Worm (Caenorhabditis elegans) whole organism, young adult: ENCODE data around the gene Y82E9BR.10.

Experiments
- B0035.1 ChIP-seq: sonication (generic microtip); optimal IDR thresholded peaks from 2 replicates; lab custom pipeline; 2016; ENCODE audit warnings: missing genetic modification characterization, mild to moderate bottlenecking, missing compliant biosample characterization, missing genotype, missing genetic modification reagents
- B0261.1 ChIP-seq: sonication (generic microtip); optimal IDR thresholded peaks from 2 replicates; lab custom pipeline; 2016; ENCODE audit warnings: mild to moderate bottlenecking, missing genetic modification characterization, moderate library complexity, missing compliant biosample characterization
- D2030.7 ChIP-seq: fragments of 200-800 bp; sonication (Bioruptor generic); IDR thresholded peaks from 2 replicates; pipeline ENCODE4 v1.3.6; 2022; ENCODE audit warnings: missing genetic modification reagents, missing genetic modification characterization, missing compliant biosample characterization
- F22D6.2 ChIP-seq: sonication (generic microtip); optimal IDR thresholded peaks from 2 replicates; lab custom pipeline; 2016; ENCODE audit warnings: mild to moderate bottlenecking, missing genetic modification characterization, missing compliant biosample characterization
- F33H1.4 ChIP-seq: fragments of 200-800 bp; sonication (Bioruptor generic); IDR thresholded peaks from 2 replicates; pipeline ENCODE4 v1.3.6; 2022; ENCODE audit warnings: missing genetic modification reagents, missing genetic modification characterization, missing compliant biosample characterization
- F37B4.10 ChIP-seq: fragments of 200-800 bp; sonication (Bioruptor generic); IDR thresholded peaks from 2 replicates; pipeline ENCODE4 v1.3.6; 2022; ENCODE audit warnings: missing genetic modification characterization, missing compliant biosample characterization
- F52B5.7 ChIP-seq: sonication (generic microtip); optimal IDR thresholded peaks from 2 replicates; lab custom pipeline; 2016; ENCODE audit warnings: mild to moderate bottlenecking, missing genetic modification characterization, missing compliant biosample characterization
- F55B11.4 ChIP-seq: sonication (generic microtip); optimal IDR thresholded peaks from 2 replicates; lab custom pipeline; 2016; ENCODE audit warnings: missing compliant biosample characterization, missing genetic modification characterization, borderline replicate concordance; ENCODE audit not compliant: insufficient read depth
- Y56A3A.18 ChIP-seq: fragments of 200-800 bp; sonication (Bioruptor generic); IDR thresholded peaks from 2 replicates; pipeline ENCODE4 v1.3.6; 2022; ENCODE audit warnings: missing genetic modification reagents, missing genetic modification characterization, missing compliant biosample characterization
- ama-1 ChIP-seq, 3 experiments: fragments of 150-350 bp in 1 of 3; sonication (generic microtip) in 2 of 3; optimal IDR thresholded peaks; 2 replicates each; lab custom pipeline; 2014 to 2018; ENCODE audit warnings: missing biosample characterization in 2 of 3, missing genetic modification characterization in 2 of 3, missing genetic modification reagents in 2 of 3
- ceh-27 ChIP-seq: fragments of 200-800 bp; sonication (Bioruptor generic); optimal IDR thresholded peaks from 2 replicates; lab custom pipeline; 2018; ENCODE audit warnings: mild to moderate bottlenecking, missing genetic modification characterization, moderate library complexity, missing compliant biosample characterization
- die-1 ChIP-seq: sonication (generic microtip); optimal IDR thresholded peaks from 2 replicates; lab custom pipeline; 2016; ENCODE audit warnings: missing genotype, mild to moderate bottlenecking, missing genetic modification characterization, missing compliant biosample characterization
- dpff-1 ChIP-seq: sonication (generic microtip); optimal IDR thresholded peaks from 2 replicates; lab custom pipeline; 2017; ENCODE audit warnings: mild to moderate bottlenecking, missing genetic modification characterization, missing compliant biosample characterization
- dpl-1 ChIP-seq: fragments of 150-350 bp; optimal IDR thresholded peaks from 2 replicates; lab custom pipeline; 2014; ENCODE audit warnings: missing biosample characterization, missing genetic modification reagents, missing genetic modification characterization
- efl-1 ChIP-seq: fragments of 150-350 bp; optimal IDR thresholded peaks from 2 replicates; lab custom pipeline; 2014; ENCODE audit warnings: missing biosample characterization, missing genetic modification reagents, missing genetic modification characterization
- him-1 ChIP-seq: sonication (generic microtip); optimal IDR thresholded peaks from 2 replicates; lab custom pipeline; 2016; ENCODE audit warnings: missing genotype, missing genetic modification reagents, missing genetic modification characterization, missing compliant biosample characterization
- hlh-12 ChIP-seq: sonication (generic microtip); optimal IDR thresholded peaks from 2 replicates; lab custom pipeline; 2016; ENCODE audit warnings: missing genetic modification characterization, missing compliant biosample characterization
- hlh-26 ChIP-seq: fragments of 200-800 bp; sonication (Bioruptor generic); conservative IDR thresholded peaks from 2 replicates; pipeline ENCODE4 v1.3.6; 2022; ENCODE audit warnings: missing genetic modification reagents, missing genetic modification characterization, missing compliant biosample characterization
- hmg-20 ChIP-seq: fragments of 200-800 bp; sonication (Bioruptor generic); IDR thresholded peaks from 2 replicates; pipeline ENCODE4 v1.3.6; 2022; ENCODE audit warnings: missing genetic modification reagents, missing genetic modification characterization, missing compliant biosample characterization
- hsf-1 ChIP-seq: fragments of 200-800 bp; sonication (Bioruptor generic); IDR thresholded peaks from 2 replicates; pipeline ENCODE4 v1.3.6; 2022; ENCODE audit warnings: missing genetic modification reagents, missing genetic modification characterization, missing compliant biosample characterization
- lin-40 ChIP-seq: sonication (generic microtip); optimal IDR thresholded peaks from 2 replicates; lab custom pipeline; 2016; ENCODE audit warnings: missing genetic modification characterization, mild to moderate bottlenecking, missing compliant biosample characterization, missing genotype, missing genetic modification reagents
- lin-54 ChIP-seq: fragments of 200-800 bp; sonication (Bioruptor generic); optimal IDR thresholded peaks from 2 replicates; lab custom pipeline; 2018; ENCODE audit warnings: mild to moderate bottlenecking, missing genetic modification characterization, missing compliant biosample characterization
- madf-10 ChIP-seq: sonication (generic microtip); optimal IDR thresholded peaks from 2 replicates; lab custom pipeline; 2016; ENCODE audit warnings: mild to moderate bottlenecking, missing genetic modification characterization, missing compliant biosample characterization
- madf-3 ChIP-seq: fragments of 200-800 bp; sonication (Bioruptor generic); IDR thresholded peaks from 2 replicates; pipeline ENCODE4 v1.3.6; 2022; ENCODE audit warnings: missing genetic modification reagents, missing genetic modification characterization, missing compliant biosample characterization
- madf-6 ChIP-seq: fragments of 200-800 bp; sonication (Bioruptor generic); IDR thresholded peaks from 2 replicates; pipeline ENCODE4 v1.3.6; 2022; ENCODE audit warnings: missing genetic modification reagents, missing genetic modification characterization, missing compliant biosample characterization
- madf-8 ChIP-seq: fragments of 200-800 bp; sonication (Bioruptor generic); conservative IDR thresholded peaks from 2 replicates; pipeline ENCODE4 v1.3.6; 2022; ENCODE audit warnings: missing genetic modification reagents, missing genetic modification characterization, missing compliant biosample characterization
- nfya-2 ChIP-seq: fragments of 200-800 bp; sonication (Bioruptor generic); IDR thresholded peaks from 2 replicates; pipeline ENCODE4 v1.3.6; 2022; ENCODE audit warnings: missing genetic modification reagents, missing genetic modification characterization, missing compliant biosample characterization
- nhr-120 ChIP-seq: fragments of 200-800 bp; sonication (Bioruptor generic); IDR thresholded peaks from 2 replicates; pipeline ENCODE4 v1.3.6; 2022; ENCODE audit warnings: missing genetic modification characterization, missing compliant biosample characterization
- nhr-90 ChIP-seq: sonication (generic microtip); optimal IDR thresholded peaks from 2 replicates; lab custom pipeline; 2016; ENCODE audit warnings: missing genotype, mild to moderate bottlenecking, missing genetic modification characterization, missing compliant biosample characterization
- rpc-1 ChIP-seq, 2 experiments: fragments of 150-350 bp in 1 of 2; sonication (generic microtip) in 1 of 2; optimal IDR thresholded peaks; 2 replicates each; lab custom pipeline; 2014 to 2018; ENCODE audit warnings: missing biosample characterization in 1 of 2, missing genetic modification characterization in 1 of 2, missing genetic modification reagents in 1 of 2, missing genotype in 1 of 2
- sea-2 ChIP-seq: fragments of 200-800 bp; sonication (Bioruptor generic); IDR thresholded peaks from 2 replicates; pipeline ENCODE4 v1.3.6; 2022; ENCODE audit warnings: missing genetic modification characterization, missing compliant biosample characterization
- snpc-3.4 ChIP-seq: sonication (generic microtip); optimal IDR thresholded peaks from 2 replicates; lab custom pipeline; 2017; ENCODE audit warnings: missing genetic modification characterization, mild to moderate bottlenecking, missing compliant biosample characterization, antibody characterized with exemption, moderate library complexity, missing genotype, missing genetic modification reagents
- sptf-2 ChIP-seq: fragments of 200-800 bp; sonication (Bioruptor generic); optimal IDR thresholded peaks from 2 replicates; lab custom pipeline; 2018; ENCODE audit warnings: mild to moderate bottlenecking, missing genetic modification characterization, missing compliant biosample characterization
- unc-62 ChIP-seq: fragments of 150-350 bp; optimal IDR thresholded peaks from 2 replicates; lab custom pipeline; 2014; ENCODE audit warnings: missing biosample characterization, missing genetic modification reagents, missing genetic modification characterization
- zfh-2 ChIP-seq: fragments of 200-800 bp; sonication (Bioruptor generic); conservative IDR thresholded peaks from 2 replicates; pipeline ENCODE4 v1.3.6; 2022; ENCODE audit warnings: missing genetic modification reagents, missing genetic modification characterization, missing compliant biosample characterization
- ztf-3 ChIP-seq: fragments of 200-800 bp; sonication (Bioruptor generic); optimal IDR thresholded peaks from 2 replicates; lab custom pipeline; 2018; ENCODE audit warnings: mild to moderate bottlenecking, missing genetic modification characterization, missing compliant biosample characterization
- ztf-6 ChIP-seq: fragments of 200-800 bp; sonication (Bioruptor generic); IDR thresholded peaks from 2 replicates; pipeline ENCODE4 v1.3.6; 2022; ENCODE audit warnings: missing genetic modification reagents, missing genetic modification characterization, missing compliant biosample characterization

Gene Y82E9BR.10

ce11 chrIII:1424305-1424704, 48.9 kb upstream of the Y82E9BR.10 start (continued):
- TF ChIP-seq nfya-2 (GFP tag; lab: Robert Waterston, UW) (no peak), sptf-2 (no peak), him-1 (tag; lab: Kevin White, UChicago) (peak; percentile 48), F37B4.10 (GFP tag; lab: Robert Waterston, UW) (no peak), B0035.1 (tag; lab: Kevin White, UChicago) (no peak), dpl-1 (peak; percentile 38), madf-10 (tag; lab: Kevin White, UChicago) (peak; percentile 54), Y56A3A.18 (GFP tag; lab: Robert Waterston, UW) (no peak), hmg-20 (GFP tag; lab: Robert Waterston, UW) (peak; percentile 73; the same call in 1 of the 2 replicates), B0261.1 (tag; lab: Kevin White, UChicago) (peak; percentile 96), dpff-1 (tag; lab: Kevin White, UChicago) (no peak), lin-40 (peak; percentile 61), madf-3 (GFP tag; lab: Robert Waterston, UW) (no peak; the same call in none of the 2 replicates), ama-1 (optimal IDR thresholded peaks at IDR 0.05; lab: Kevin White, UChicago) (no peak), ama-1 (GFP tag; optimal IDR thresholded peaks at IDR 0.05; lab: Kevin White, UChicago) (peak in 1 of 2 experiments; percentile 90), F22D6.2 (tag; lab: Kevin White, UChicago) (no peak), die-1 (peak; percentile 74), rpc-1 (optimal IDR thresholded peaks at IDR 0.05; lab: Kevin White, UChicago) (peak; percentile 72), rpc-1 (tag; optimal IDR thresholded peaks at IDR 0.05; lab: Kevin White, UChicago) (peak; percentile 84), madf-6 (GFP tag; lab: Robert Waterston, UW) (peak; percentile 64; the same call in 1 of the 2 replicates), zfh-2 (peak; percentile 93), unc-62 (GFP tag; lab: Kevin White, UChicago) (no peak), hsf-1 (GFP tag; lab: Robert Waterston, UW) (no peak), nhr-120 (GFP tag; lab: Robert Waterston, UW) (no peak), lin-54 (GFP tag; lab: Kevin White, UChicago) (peak; percentile 78), madf-8 (GFP tag; lab: Robert Waterston, UW) (no peak), F55B11.4 (tag; lab: Kevin White, UChicago) (no peak), hlh-26 (GFP tag; lab: Robert Waterston, UW) (no peak), ztf-3 (GFP tag; lab: Kevin White, UChicago) (no peak), ztf-6 (0 out of 2 replicates have a peak, but pooled peaks have one; percentile 46), F52B5.7 (tag; lab: Kevin White, UChicago) (peak; percentile 32), sea-2 (GFP tag; lab: Robert Waterston, UW) (0 out of 2 replicates have a peak, but pooled peaks have one; percentile 66), ceh-27 (GFP tag; lab: Kevin White, UChicago) (peak; percentile 82), nhr-90 (tag; lab: Kevin White, UChicago) (peak; percentile 78), snpc-3.4 (tag; lab: Kevin White, UChicago) (peak; percentile 33)

DNA sequence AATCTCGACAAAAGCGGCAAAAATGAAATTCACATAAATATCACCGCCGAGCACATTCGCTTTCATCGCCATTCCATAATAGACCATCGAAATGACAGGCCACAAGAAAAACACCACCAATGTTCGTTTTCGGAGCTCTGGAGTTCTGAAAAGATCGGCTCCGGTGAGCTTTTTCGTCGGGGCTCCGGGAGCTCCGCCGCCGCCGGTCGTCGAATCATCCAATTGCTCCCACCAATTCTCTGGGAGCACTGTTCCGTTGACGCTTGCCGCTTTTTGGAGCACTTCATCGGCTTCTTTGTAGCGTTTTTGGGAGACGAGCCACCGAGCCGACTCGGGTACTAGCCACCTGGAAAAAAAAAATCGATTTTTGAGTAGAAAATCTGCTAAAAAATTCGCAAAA, 46.0 kb upstream of the Y82E9BR.10 start:
- TF ChIP-seq hlh-12 (no peak), zfh-2 (peak; percentile 60; the same call in 1 of the 2 replicates)

ce11 chrIII:1420357-1420814, 45.0 kb upstream of the Y82E9BR.10 start:
- TF ChIP-seq D2030.7 (GFP tag; lab: Robert Waterston, UW) (peak; percentile 53), efl-1 (GFP tag; lab: Kevin White, UChicago) (peak; percentile 55), madf-6 (GFP tag; lab: Robert Waterston, UW) (peak; percentile 43), dpl-1 (peak; percentile 41), F33H1.4 (GFP tag; lab: Robert Waterston, UW) (peak; percentile 39)
- TF ChIP-seq, all 124 proteins: peak for 5; not testable (repeated sequence) for 119
